Fruit fly (Drosophila melanogaster) Kc167 (cell line): ENCODE data around the gene CG4892.

Experiments
- Myc ChIP-seq: fragments of >200 bp; optimal IDR thresholded peaks from 2 replicates; lab custom pipeline; 2017; ENCODE audit warnings: missing external identifiers
- Sin3A ChIP-seq: fragments of >200 bp; optimal IDR thresholded peaks from 2 replicates; lab custom pipeline; 2018; ENCODE audit warnings: missing external identifiers
- h ChIP-seq: fragments of >200 bp; optimal IDR thresholded peaks from 3 replicates; lab custom pipeline; 2018; ENCODE audit warnings: missing external identifiers
- insv ChIP-seq: fragments of >200 bp; optimal IDR thresholded peaks from 3 replicates; lab custom pipeline; 2018; ENCODE audit warnings: missing external identifiers
- psq ChIP-seq: fragments of >200 bp; optimal IDR thresholded peaks from 2 replicates; lab custom pipeline; 2017; ENCODE audit warnings: missing external identifiers
- ttk ChIP-seq: sonication (Bioruptor generic); optimal IDR thresholded peaks from 2 replicates; lab custom pipeline; 2017; ENCODE audit warnings: missing external identifiers

The CG4892 gene

dm6 chr2L:16133208-16133607 lies at the start of gene CG4892:
TSS of gene CG4892 (plus strand) at chr2L:16133508.
- TF ChIP-seq psq (lab: Kevin White, UChicago), result no peak
- TF ChIP-seq ttk (lab: Kevin White, UChicago), result no peak
- TF ChIP-seq h (lab: Kevin White, UChicago), result no peak
- no peak for TF ChIP-seq Sin3A
- TF ChIP-seq Myc, result no peak
- no peak for TF ChIP-seq insv (lab: Kevin White, UChicago)

- no peak for TF ChIP-seq Sin3A
- TF ChIP-seq h (lab: Kevin White, UChicago), result no peak
- TF ChIP-seq ttk (lab: Kevin White, UChicago), result no peak
- TF ChIP-seq insv (lab: Kevin White, UChicago), result no peak
- no peak for TF ChIP-seq Myc
- no peak for TF ChIP-seq psq (lab: Kevin White, UChicago)
Observed at dm6 chr2L:16094697-16095096, 38.6 kb upstream of the CG4892 start, which contains the start of gene CG4891. TSS of gene CG4891 (plus strand) at chr2L:16094997.

- no peak for TF ChIP-seq psq (lab: Kevin White, UChicago)
- no peak for TF ChIP-seq Sin3A
- TF ChIP-seq Myc, result no peak
- no peak for TF ChIP-seq ttk (lab: Kevin White, UChicago)
- TF ChIP-seq h (lab: Kevin White, UChicago), result no peak
- no peak for TF ChIP-seq insv (lab: Kevin White, UChicago)
Observed at dm6 chr2L:16135172-16135571, 1.9 kb downstream of the CG4892 start, which contains the start of gene CG34168. TSS of gene CG34168 (minus strand) at chr2L:16135272.

dm6 chr2L:16165531-16165930 lies 32.2 kb downstream of the CG4892 start, which contains the start of gene Ca-alpha1D:
TSS of gene Ca-alpha1D (plus strand) at chr2L:16165831.
- no peak for TF ChIP-seq Sin3A
- no peak for TF ChIP-seq insv (lab: Kevin White, UChicago)
- no peak for TF ChIP-seq psq (lab: Kevin White, UChicago)
